Worm (Caenorhabditis elegans) whole organism, mixed stage, embryonic: ENCODE results near the gene gos-28.

Source experiments
- M03D4.4 ChIP-seq: sonication (generic microtip); optimal IDR thresholded peaks from 2 replicates; lab custom pipeline; 2017; ENCODE audit warnings: mild to moderate bottlenecking, missing genetic modification characterization, missing compliant biosample characterization
- blmp-1 ChIP-seq: fragments of 150-350 bp; optimal IDR thresholded peaks from 2 replicates; lab custom pipeline; 2014; ENCODE audit warnings: missing biosample characterization, missing genetic modification characterization
- ceh-43 ChIP-seq: fragments of 200-800 bp; sonication (Bioruptor generic); optimal IDR thresholded peaks from 2 replicates; lab custom pipeline; 2018; ENCODE audit warnings: mild to moderate bottlenecking, missing genetic modification characterization, moderate library complexity, missing compliant biosample characterization
- ceh-83 ChIP-seq: fragments of 200-800 bp; sonication (Bioruptor generic); optimal IDR thresholded peaks from 2 replicates; lab custom pipeline; 2018; ENCODE audit warnings: mild to moderate bottlenecking, missing genetic modification characterization, missing compliant biosample characterization
- cnd-1 ChIP-seq: fragments of 200-800 bp; sonication (Bioruptor generic); optimal IDR thresholded peaks from 2 replicates; lab custom pipeline; 2018; ENCODE audit warnings: mild to moderate bottlenecking, missing genetic modification characterization, missing compliant biosample characterization
- drap-1 ChIP-seq: fragments of 200-800 bp; sonication (Bioruptor generic); optimal IDR thresholded peaks from 3 replicates; lab custom pipeline; 2018; ENCODE audit warnings: mild to moderate bottlenecking, missing genetic modification characterization, missing compliant biosample characterization
- elt-1 ChIP-seq: sonication (generic microtip); optimal IDR thresholded peaks from 2 replicates; lab custom pipeline; 2017; ENCODE audit warnings: missing genetic modification characterization, mild to moderate bottlenecking, missing compliant biosample characterization, antibody characterized with exemption, moderate library complexity, borderline replicate concordance; ENCODE audit not compliant: insufficient read depth
- flh-1 ChIP-seq: fragments of 200-800 bp; sonication (Bioruptor generic); optimal IDR thresholded peaks from 2 replicates; lab custom pipeline; 2018; ENCODE audit warnings: mild to moderate bottlenecking, missing genetic modification characterization, moderate library complexity, missing compliant biosample characterization
- ham-2 ChIP-seq: fragments of 200-800 bp; sonication (Bioruptor generic); optimal IDR thresholded peaks from 2 replicates; lab custom pipeline; 2018; ENCODE audit warnings: mild to moderate bottlenecking, missing genetic modification characterization, missing compliant biosample characterization
- hlh-1 ChIP-seq: fragments of 150-350 bp; optimal IDR thresholded peaks from 2 replicates; lab custom pipeline; 2014; ENCODE audit warnings: missing biosample characterization, missing genetic modification reagents, missing genetic modification characterization
- lin-13 ChIP-seq: fragments of 150-350 bp; optimal IDR thresholded peaks from 2 replicates; lab custom pipeline; 2014; ENCODE audit warnings: missing biosample characterization, missing genetic modification characterization
- lsy-2 ChIP-seq: fragments of 150-350 bp; optimal IDR thresholded peaks from 2 replicates; lab custom pipeline; 2014; ENCODE audit warnings: missing biosample characterization, missing genetic modification characterization
- mab-5 ChIP-seq: fragments of 150-350 bp; optimal IDR thresholded peaks from 2 replicates; lab custom pipeline; 2014; ENCODE audit warnings: missing biosample characterization, missing genetic modification characterization
- mep-1 ChIP-seq: fragments of 150-350 bp; optimal IDR thresholded peaks from 2 replicates; lab custom pipeline; 2017; ENCODE audit warnings: missing biosample characterization, missing genetic modification reagents, missing genetic modification characterization, inconsistent platforms
- mls-2 ChIP-seq: sonication (generic microtip); optimal IDR thresholded peaks from 2 replicates; lab custom pipeline; 2016; ENCODE audit warnings: mild to moderate bottlenecking, missing genetic modification characterization, moderate library complexity, missing compliant biosample characterization
- nhr-12 ChIP-seq: fragments of 150-350 bp; optimal IDR thresholded peaks from 2 replicates; lab custom pipeline; 2014; ENCODE audit warnings: missing biosample characterization, missing genetic modification characterization
- nhr-2 ChIP-seq: fragments of 150-350 bp; optimal IDR thresholded peaks from 2 replicates; lab custom pipeline; 2014; ENCODE audit warnings: missing biosample characterization, missing genetic modification characterization
- nhr-28 ChIP-seq: fragments of 150-350 bp; optimal IDR thresholded peaks from 2 replicates; lab custom pipeline; 2014; ENCODE audit warnings: missing biosample characterization, missing genetic modification characterization
- pha-4 ChIP-seq: fragments of 150-350 bp; optimal IDR thresholded peaks from 2 replicates; lab custom pipeline; 2018; ENCODE audit warnings: missing biosample characterization, missing genetic modification reagents, missing genetic modification characterization
- sem-2 ChIP-seq: fragments of 200-800 bp; sonication (Bioruptor generic); optimal IDR thresholded peaks from 2 replicates; lab custom pipeline; 2018; ENCODE audit warnings: mild to moderate bottlenecking, missing genetic modification characterization, missing compliant biosample characterization
- tbx-8 ChIP-seq: fragments of 200-800 bp; sonication (Bioruptor generic); optimal IDR thresholded peaks from 2 replicates; lab custom pipeline; 2018; ENCODE audit warnings: mild to moderate bottlenecking, missing genetic modification characterization, moderate library complexity, missing compliant biosample characterization
- unc-120 ChIP-seq: sonication (generic microtip); optimal IDR thresholded peaks from 2 replicates; lab custom pipeline; 2017; ENCODE audit warnings: missing genetic modification characterization, missing compliant biosample characterization; ENCODE audit not compliant: poor library complexity, severe bottlenecking
- unc-62 ChIP-seq: fragments of 150-350 bp; optimal IDR thresholded peaks from 2 replicates; lab custom pipeline; 2014; ENCODE audit warnings: missing biosample characterization, missing genetic modification reagents, missing genetic modification characterization
- zip-8 ChIP-seq: fragments of 150-350 bp; optimal IDR thresholded peaks from 2 replicates; lab custom pipeline; 2014; ENCODE audit warnings: missing biosample characterization, missing genetic modification characterization
- ztf-11 ChIP-seq: fragments of 150-350 bp; optimal IDR thresholded peaks from 2 replicates; lab custom pipeline; 2014; ENCODE audit warnings: missing biosample characterization, missing genetic modification characterization

Gene gos-28

ce11 chrIII:7319390-7319789, 29.6 kb downstream of the gos-28 start, which contains the start of gene F56C9.8:
Gene F56C9.8, minus strand, starts transcription at chrIII:7319509.
- TF ChIP-seq lin-13 (tag; lab: Kevin White, UChicago), result no peak
- no peak for TF ChIP-seq flh-1 (GFP tag; lab: Kevin White, UChicago)
- no peak for TF ChIP-seq blmp-1 (tag; lab: Kevin White, UChicago)
- no peak for TF ChIP-seq sem-2 (GFP tag; lab: Kevin White, UChicago)
- TF ChIP-seq unc-62 (GFP tag; lab: Kevin White, UChicago), result no peak

- TF ChIP-seq pha-4 (tag; lab: Kevin White, UChicago) (peak; percentile 83), cnd-1 (tag; lab: Kevin White, UChicago) (no peak)
These were observed 31.6 kb downstream of the gos-28 start for ce11 chrIII:7317354-7317753.

ce11 chrIII:7314927-7315547, 33.9 kb downstream of the gos-28 start, which contains the start of gene nspg-6:
Gene nspg-6, minus strand, starts transcription at chrIII:7314977.
- no peak for TF ChIP-seq blmp-1 (tag; lab: Kevin White, UChicago)
- TF ChIP-seq ceh-83, result no peak
- TF ChIP-seq zip-8 (tag; lab: Kevin White, UChicago), result no peak
- no peak for TF ChIP-seq drap-1 (GFP tag; lab: Kevin White, UChicago)
- TF ChIP-seq nhr-28 (tag; lab: Kevin White, UChicago), result no peak
- no peak for TF ChIP-seq nhr-12
- no peak for TF ChIP-seq M03D4.4 (tag; lab: Kevin White, UChicago)
- TF ChIP-seq, all 35 proteins: peak for 0

ce11 chrIII:7314473-7314872, 34.5 kb downstream of the gos-28 start:
- TF ChIP-seq lsy-2 (tag; lab: Kevin White, UChicago) (no peak), pha-4 (tag; lab: Kevin White, UChicago) (no peak), drap-1 (GFP tag; lab: Kevin White, UChicago) (no peak), ham-2 (GFP tag; lab: Kevin White, UChicago) (no peak), unc-120 (tag; lab: Kevin White, UChicago) (no peak), mep-1 (tag; lab: Kevin White, UChicago) (no peak), tbx-8 (GFP tag; lab: Kevin White, UChicago) (no peak), ceh-83 (no peak), M03D4.4 (tag; lab: Kevin White, UChicago) (no peak), mls-2 (tag; lab: Kevin White, UChicago) (no peak)

ce11 chrIII:7310662-7311340, 38.2 kb downstream of the gos-28 start, which contains the start of the genes F56C9.6 and F56C9.3:
Gene F56C9.6, minus strand, starts transcription at chrIII:7310773.
Gene F56C9.3, plus strand, starts transcription at chrIII:7311290.
- no peak for TF ChIP-seq nhr-28 (tag; lab: Kevin White, UChicago)

- no peak for TF ChIP-seq nhr-2 (tag; lab: Kevin White, UChicago)
- TF ChIP-seq mep-1 (tag; lab: Kevin White, UChicago), result no peak
- no peak for TF ChIP-seq elt-1 (tag; lab: Kevin White, UChicago)
- TF ChIP-seq hlh-1, result no peak
- no peak for TF ChIP-seq lsy-2 (tag; lab: Kevin White, UChicago)
- no peak for TF ChIP-seq zip-8 (tag; lab: Kevin White, UChicago)
- TF ChIP-seq unc-120 (tag; lab: Kevin White, UChicago), result no peak
- TF ChIP-seq nhr-28 (tag; lab: Kevin White, UChicago), result no peak
- no peak for TF ChIP-seq M03D4.4 (tag; lab: Kevin White, UChicago)
- no peak for TF ChIP-seq ceh-83
- TF ChIP-seq mab-5 (tag; lab: Kevin White, UChicago), result no peak
- TF ChIP-seq ztf-11, result no peak
- TF ChIP-seq ceh-43 (GFP tag; lab: Kevin White, UChicago), result no peak
These were observed 40.3 kb downstream of the gos-28 start, which contains the start of gene acbp-4 for ce11 chrIII:7308600-7309109. Gene acbp-4, minus strand, starts transcription at chrIII:7309109.
